Fruit fly (Drosophila melanogaster): ENCODE data around the gene xit.
A peak's percentile ranks its signal among the peaks of the same experiment; 100 is the strongest.

xit gene

dm6 chrX:6800726-6801296, 20.0 kb upstream of the xit start (continued):
- TF ChIP-seq CG12299 (tag; optimal IDR thresholded peaks at IDR 0.05): no peak
- TF ChIP-seq sens (GFP tag): peak; percentile 50
- no peak for TF ChIP-seq CG31224 (GFP tag; IDR thresholded peaks at IDR 0.05)
- no peak for TF ChIP-seq chn (GFP tag; optimal IDR thresholded peaks at IDR 0.05)
- TF ChIP-seq pita (GFP tag; optimal IDR thresholded peaks at IDR 0.05): no peak
- 0 out of 3 replicates have a peak, but pooled peaks have one; percentile 26 for TF ChIP-seq Mrtf (GFP tag; IDR thresholded peaks at IDR 0.05)
- TF ChIP-seq Abd-B (GFP tag; optimal IDR thresholded peaks at IDR 0.05): no peak
- TF ChIP-seq ranshi (GFP tag; IDR thresholded peaks at IDR 0.05): no peak
- TF ChIP-seq CG11696 (GFP tag; IDR thresholded peaks at IDR 0.05): peak; percentile 89
- TF ChIP-seq unpg (GFP tag; optimal IDR thresholded peaks at IDR 0.05): peak; percentile 54
- TF ChIP-seq mld (GFP tag; IDR thresholded peaks at IDR 0.05; ENCODE audit: partially characterized antibody): no peak
- no peak for TF ChIP-seq Dp (GFP tag; optimal IDR thresholded peaks at IDR 0.05)
- no peak for TF ChIP-seq CG10147 (GFP tag; optimal IDR thresholded peaks at IDR 0.05)
- TF ChIP-seq salm (tag; optimal IDR thresholded peaks at IDR 0.05): no peak
- TF ChIP-seq grau (tag; optimal IDR thresholded peaks at IDR 0.05): peak; percentile 38
- TF ChIP-seq gcm (GFP tag; optimal IDR thresholded peaks at IDR 0.05): peak; percentile 28
- TF ChIP-seq Oli (tag; optimal IDR thresholded peaks at IDR 0.05): peak; percentile 46
- TF ChIP-seq tup (GFP tag; optimal IDR thresholded peaks at IDR 0.05): no peak
- peak; percentile 50 for TF ChIP-seq dmrt99B (tag; optimal IDR thresholded peaks at IDR 0.05)
- TF ChIP-seq bbx (GFP tag; IDR thresholded peaks at IDR 0.05; ENCODE audit: partially characterized antibody): 0 out of 2 replicates have a peak, but pooled peaks have one; percentile 20
- peak; percentile 32 for TF ChIP-seq sisA (GFP tag; IDR thresholded peaks at IDR 0.05)
- TF ChIP-seq ssp (GFP tag; IDR thresholded peaks at IDR 0.05): no peak
- no peak for TF ChIP-seq CG11247 (GFP tag; IDR thresholded peaks at IDR 0.05)
- TF ChIP-seq CG15601 (tag; optimal IDR thresholded peaks at IDR 0.05): no peak
- TF ChIP-seq stc (GFP tag; IDR thresholded peaks at IDR 0.05): peak; percentile 35
- TF ChIP-seq Stat92E (GFP tag; optimal IDR thresholded peaks at IDR 0.05): no peak
- TF ChIP-seq CG6854 (GFP tag; optimal IDR thresholded peaks at IDR 0.05): no peak
- TF ChIP-seq CG11093 (GFP tag; IDR thresholded peaks at IDR 0.05): no peak
- peak; percentile 46 for TF ChIP-seq Xbp1 (GFP tag; optimal IDR thresholded peaks at IDR 0.05)
- TF ChIP-seq ap (GFP tag; IDR thresholded peaks at IDR 0.05): no peak
- TF ChIP-seq CG10267 (tag; optimal IDR thresholded peaks at IDR 0.05): peak; percentile 20
- TF ChIP-seq CG4854 (GFP tag; optimal IDR thresholded peaks at IDR 0.05): no peak
- peak; percentile 51; the same call in 1 of the 2 replicates for TF ChIP-seq CG31441 (GFP tag; IDR thresholded peaks at IDR 0.05)
- TF ChIP-seq Side (GFP tag; optimal IDR thresholded peaks at IDR 0.05): no peak
- no peak for TF ChIP-seq CG4282 (GFP tag; optimal IDR thresholded peaks at IDR 0.05)
- TF ChIP-seq jigr1 (GFP tag; IDR thresholded peaks at IDR 0.05): no peak
- TF ChIP-seq CTCF (GFP tag; optimal IDR thresholded peaks at IDR 0.05): no peak
- no peak for TF ChIP-seq Mes4 (GFP tag; optimal IDR thresholded peaks at IDR 0.05)
- no peak for TF ChIP-seq nom (GFP tag; optimal IDR thresholded peaks at IDR 0.05)
- TF ChIP-seq CG14667 (GFP tag; IDR thresholded peaks at IDR 0.05): no peak
- TF ChIP-seq CG18599 (GFP tag; optimal IDR thresholded peaks at IDR 0.05): peak; percentile 66
- TF ChIP-seq CG13424 (tag; optimal IDR thresholded peaks at IDR 0.05): peak; percentile 37
- no peak for TF ChIP-seq CG1832 (GFP tag; optimal IDR thresholded peaks at IDR 0.05)
- TF ChIP-seq ro (GFP tag; IDR thresholded peaks at IDR 0.05): no peak
- TF ChIP-seq CG7928 (GFP tag; optimal IDR thresholded peaks at IDR 0.05): peak; percentile 23
- TF ChIP-seq CG16863 (GFP tag; optimal IDR thresholded peaks at IDR 0.05): no peak
- no peak for TF ChIP-seq C15 (GFP tag; IDR thresholded peaks at IDR 0.05)
- TF ChIP-seq Ravus (GFP tag; IDR thresholded peaks at IDR 0.05): no peak
- TF ChIP-seq B-H1 (GFP tag; IDR thresholded peaks at IDR 0.05): peak; percentile 51; the same call in 2 of the 3 replicates
- no peak for TF ChIP-seq CG34224 (GFP tag; IDR thresholded peaks at IDR 0.05; ENCODE audit: partially characterized antibody)
- TF ChIP-seq zen2 (GFP tag; IDR thresholded peaks at IDR 0.05; ENCODE audit: partially characterized antibody): no peak
